Worm (Caenorhabditis elegans) whole organism, mixed stage, embryonic: Measurements from ENCODE around the gene srw-39.

Experiments used
- blmp-1 ChIP-seq: fragments of 150-350 bp; optimal IDR thresholded peaks from 2 replicates; lab custom pipeline; 2014; ENCODE audit warnings: missing biosample characterization, missing genetic modification characterization
- elt-3 ChIP-seq: fragments of 150-350 bp; optimal IDR thresholded peaks from 2 replicates; lab custom pipeline; 2014; ENCODE audit warnings: missing biosample characterization, missing genetic modification characterization
- lin-13 ChIP-seq: fragments of 150-350 bp; optimal IDR thresholded peaks from 2 replicates; lab custom pipeline; 2014; ENCODE audit warnings: missing biosample characterization, missing genetic modification characterization
- mep-1 ChIP-seq: fragments of 150-350 bp; optimal IDR thresholded peaks from 2 replicates; lab custom pipeline; 2017; ENCODE audit warnings: missing biosample characterization, missing genetic modification reagents, missing genetic modification characterization, inconsistent platforms
- pha-4 ChIP-seq: fragments of 150-350 bp; optimal IDR thresholded peaks from 2 replicates; lab custom pipeline; 2018; ENCODE audit warnings: missing biosample characterization, missing genetic modification reagents, missing genetic modification characterization
- sptf-1 ChIP-seq: sonication (generic microtip); optimal IDR thresholded peaks from 2 replicates; lab custom pipeline; 2017; ENCODE audit warnings: mild to moderate bottlenecking, missing genetic modification characterization, moderate library complexity, missing compliant biosample characterization

DNA sequence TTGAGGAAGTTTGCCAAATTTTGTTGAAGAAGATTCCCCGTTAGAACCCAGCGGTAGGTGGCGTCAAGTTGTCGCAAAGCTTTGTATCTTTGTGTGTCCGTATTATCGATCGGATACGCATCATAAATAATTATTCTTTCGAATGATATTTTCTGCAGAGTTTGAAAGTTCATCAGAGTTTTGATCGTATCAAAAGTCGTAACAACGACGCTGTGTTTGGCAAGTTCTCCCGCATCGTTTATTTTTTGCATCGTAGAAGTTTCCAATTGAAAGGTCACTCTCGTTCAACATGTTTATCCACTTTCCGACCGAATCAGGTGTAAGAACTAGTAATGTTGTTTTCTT is 8.8 kb downstream of the srw-39 start:
- TF ChIP-seq blmp-1, result no peak
- no peak for TF ChIP-seq elt-3 (tag; lab: Kevin White, UChicago)
- TF ChIP-seq pha-4, result no peak
- TF ChIP-seq sptf-1, result no peak
- TF ChIP-seq mep-1 (tag; lab: Kevin White, UChicago), result no peak
- no peak for TF ChIP-seq lin-13 (tag; lab: Kevin White, UChicago)
